Fruit fly (Drosophila melanogaster): Measurements from ENCODE around the gene spz3.

spz3 gene

DNA sequence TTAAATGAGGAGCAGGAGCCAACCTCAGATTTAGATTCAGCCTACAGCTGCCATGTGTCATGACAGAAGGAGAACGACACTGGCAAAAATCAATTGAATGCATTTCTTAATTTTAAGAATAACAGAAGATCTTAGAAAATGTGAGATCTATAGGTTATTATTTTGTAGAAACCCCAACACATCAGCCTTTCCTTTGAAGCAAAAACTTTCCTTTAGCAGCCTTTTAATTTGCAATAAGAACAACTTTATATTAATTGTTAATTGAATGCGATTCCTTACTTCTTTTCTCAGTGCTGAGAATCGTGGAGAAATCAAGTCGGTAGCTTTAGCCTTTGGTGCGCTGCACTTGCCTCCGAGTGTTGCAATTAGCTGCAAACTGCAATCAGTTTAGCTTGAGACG lies 41.2 kb upstream of the spz3 start:
- no peak for TF ChIP-seq toe (GFP tag; optimal IDR thresholded peaks at IDR 0.05)
- TF ChIP-seq Hr96 (GFP tag; optimal IDR thresholded peaks at IDR 0.05), result no peak
- no peak for TF ChIP-seq ovo (GFP tag; optimal IDR thresholded peaks at IDR 0.05)
- TF ChIP-seq CG5204 (GFP tag; optimal IDR thresholded peaks at IDR 0.05), result no peak
- TF ChIP-seq Mnt (GFP tag; optimal IDR thresholded peaks at IDR 0.05), result no peak
- TF ChIP-seq kay (GFP tag; ENCODE audit: borderline replicate concordance), result no peak

DNA sequence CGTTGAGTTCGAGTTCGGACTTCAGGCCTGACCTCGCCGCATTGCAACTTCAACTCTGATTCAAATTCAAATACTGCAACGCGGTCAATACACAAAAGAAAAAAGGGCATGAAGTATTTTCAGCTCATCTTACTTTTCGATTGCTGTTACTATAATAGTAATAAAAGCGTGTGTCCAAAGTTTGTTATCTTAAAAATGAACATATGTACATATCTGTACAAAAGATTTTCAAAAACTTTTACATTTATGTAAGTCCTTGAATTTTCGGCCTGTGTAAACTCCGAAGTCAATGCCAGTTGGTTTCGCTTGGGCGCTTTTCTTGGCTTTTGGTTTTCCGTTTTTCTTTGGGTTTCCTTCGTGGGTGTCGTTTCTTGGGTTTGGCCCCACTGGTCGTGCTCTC lies 39.4 kb upstream of the spz3 start:
- TF ChIP-seq CG12768 (GFP tag; optimal IDR thresholded peaks at IDR 0.05) (no peak), CG7101 (tag; optimal IDR thresholded peaks at IDR 0.05) (no peak), Crg-1 (GFP tag; optimal IDR thresholded peaks at IDR 0.05) (no peak), CG1620 (GFP tag; optimal IDR thresholded peaks at IDR 0.05) (no peak), CG7045 (GFP tag; optimal IDR thresholded peaks at IDR 0.05) (no peak), CG5204 (GFP tag; optimal IDR thresholded peaks at IDR 0.05) (no peak), bab1 (GFP tag; optimal IDR thresholded peaks at IDR 0.05) (no peak), CG14711 (tag; optimal IDR thresholded peaks at IDR 0.05) (no peak), pad (GFP tag; optimal IDR thresholded peaks at IDR 0.05) (no peak), toe (GFP tag; optimal IDR thresholded peaks at IDR 0.05) (no peak), Clk (GFP tag; optimal IDR thresholded peaks at IDR 0.05) (no peak), CG11617 (GFP tag; optimal IDR thresholded peaks at IDR 0.05) (no peak), Mnt (GFP tag; optimal IDR thresholded peaks at IDR 0.05) (no peak), kay (GFP tag; ENCODE audit: borderline replicate concordance) (no peak), ovo (GFP tag; optimal IDR thresholded peaks at IDR 0.05) (no peak), Hr96 (GFP tag; optimal IDR thresholded peaks at IDR 0.05) (no peak), CG33017 (tag; optimal IDR thresholded peaks at IDR 0.05) (no peak), tj (GFP tag; optimal IDR thresholded peaks at IDR 0.05) (no peak), cnc (optimal IDR thresholded peaks at IDR 0.05) (no peak), cic (GFP tag; optimal IDR thresholded peaks at IDR 0.05) (no peak)

DNA sequence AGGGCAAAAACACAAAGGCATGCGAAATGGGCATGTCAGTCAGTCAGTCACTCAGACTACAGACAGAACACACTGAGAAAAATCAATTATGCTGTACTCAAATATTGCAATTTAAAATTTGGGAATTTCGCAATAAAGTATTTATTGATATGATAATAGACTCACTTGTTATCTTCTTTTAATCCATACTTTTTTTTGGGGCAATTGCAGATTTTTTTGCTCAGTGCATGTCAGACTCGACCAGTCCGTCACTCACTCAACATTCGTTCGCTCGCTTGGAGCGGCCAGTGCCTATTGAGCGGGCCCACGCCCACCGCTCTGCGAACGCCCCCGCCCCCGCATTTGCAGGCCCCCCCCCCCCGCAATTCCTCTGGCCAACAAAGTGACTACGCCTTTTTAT lies 37.0 kb upstream of the spz3 start:
- TF ChIP-seq CG7045 (GFP tag; optimal IDR thresholded peaks at IDR 0.05) (no peak), Crg-1 (GFP tag; optimal IDR thresholded peaks at IDR 0.05) (no peak), kay (GFP tag; ENCODE audit: borderline replicate concordance) (no peak), CG1620 (GFP tag; optimal IDR thresholded peaks at IDR 0.05) (no peak), CG7101 (tag; optimal IDR thresholded peaks at IDR 0.05) (peak; percentile 41)

DNA sequence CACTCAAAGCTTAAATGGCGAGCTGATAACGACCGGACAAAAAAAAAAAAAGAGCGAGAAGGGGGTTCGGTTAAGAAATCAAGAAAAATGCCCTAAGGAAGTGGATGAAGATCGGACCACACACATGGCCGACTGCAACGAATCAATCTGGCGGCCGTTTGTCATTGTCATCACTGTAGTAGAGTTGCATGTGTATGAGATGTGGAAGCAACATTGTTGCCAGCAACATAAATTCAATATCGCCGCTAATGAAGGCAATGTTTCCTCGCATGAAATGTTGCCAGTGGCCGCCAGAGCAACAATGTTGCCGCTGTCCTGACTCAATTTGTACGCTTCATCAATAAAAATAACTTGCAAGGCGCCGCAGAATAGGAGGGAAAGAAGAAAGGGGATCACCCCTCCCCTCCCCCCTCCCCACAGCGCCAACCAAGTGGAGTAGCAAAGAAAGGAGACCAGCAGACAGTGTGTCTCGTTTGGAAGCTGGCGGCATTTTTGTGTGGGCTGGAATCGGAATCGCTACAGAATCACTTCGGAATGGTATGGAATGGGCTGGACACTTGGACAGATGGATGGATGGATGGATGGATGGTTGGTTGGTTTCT lies 35.7 kb upstream of the spz3 start:
- no peak for TF ChIP-seq CG5204 (GFP tag; optimal IDR thresholded peaks at IDR 0.05)

DNA sequence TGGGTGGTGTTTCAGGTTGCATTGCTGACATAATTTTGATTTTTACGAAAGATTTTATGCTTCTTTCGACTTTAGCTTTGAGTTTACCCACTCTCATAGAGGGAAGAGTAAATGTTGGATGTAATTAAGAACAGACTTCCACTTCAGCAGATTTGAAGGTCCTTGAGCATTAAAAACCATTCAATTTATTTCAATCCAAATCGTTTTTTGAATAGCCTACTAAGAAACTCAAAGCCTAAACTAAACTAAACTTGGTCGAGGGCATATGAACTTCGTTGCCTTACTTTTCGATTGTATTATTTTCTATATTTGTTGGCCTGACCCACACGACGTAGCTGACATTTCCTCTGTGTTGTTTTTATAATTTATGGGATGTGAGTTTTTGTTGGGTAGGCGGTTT lies 33.5 kb upstream of the spz3 start:
- TF ChIP-seq toe (GFP tag; optimal IDR thresholded peaks at IDR 0.05) (no peak), CG5204 (GFP tag; optimal IDR thresholded peaks at IDR 0.05) (no peak), Clk (GFP tag; optimal IDR thresholded peaks at IDR 0.05) (no peak), tj (GFP tag; optimal IDR thresholded peaks at IDR 0.05) (no peak), pad (GFP tag; optimal IDR thresholded peaks at IDR 0.05) (no peak)

DNA sequence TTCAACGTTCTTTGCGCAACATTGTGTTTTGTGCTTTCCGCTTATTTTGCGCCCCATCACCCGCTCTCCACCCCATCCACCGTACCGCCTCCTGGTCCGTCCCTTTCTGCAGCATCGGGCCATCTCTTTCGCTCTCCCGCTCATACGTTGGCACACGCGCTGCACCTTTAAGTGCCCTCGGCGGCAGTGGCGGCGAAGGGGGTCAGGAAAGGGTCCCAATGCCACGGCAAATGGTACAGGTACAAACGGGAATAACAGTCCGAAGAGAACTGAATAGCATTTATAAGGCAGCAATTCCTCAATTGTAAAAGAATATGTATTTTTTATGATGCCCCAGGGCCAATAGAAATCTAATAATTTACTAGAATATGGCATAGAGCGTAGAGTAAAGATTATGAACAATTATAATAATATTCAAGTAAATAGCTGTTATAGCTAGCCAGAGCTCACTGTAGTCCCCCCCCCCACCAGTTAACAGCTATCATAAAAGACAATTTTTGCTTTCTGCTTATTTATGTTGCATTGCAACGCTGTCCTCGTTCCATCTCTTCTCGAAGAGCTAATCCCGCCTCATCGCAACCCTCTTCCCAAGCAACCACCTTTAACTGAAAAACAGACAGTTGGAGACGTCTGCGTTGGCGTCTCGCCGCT lies 32.0 kb upstream of the spz3 start:
- TF ChIP-seq toe (GFP tag; optimal IDR thresholded peaks at IDR 0.05), result no peak

DNA sequence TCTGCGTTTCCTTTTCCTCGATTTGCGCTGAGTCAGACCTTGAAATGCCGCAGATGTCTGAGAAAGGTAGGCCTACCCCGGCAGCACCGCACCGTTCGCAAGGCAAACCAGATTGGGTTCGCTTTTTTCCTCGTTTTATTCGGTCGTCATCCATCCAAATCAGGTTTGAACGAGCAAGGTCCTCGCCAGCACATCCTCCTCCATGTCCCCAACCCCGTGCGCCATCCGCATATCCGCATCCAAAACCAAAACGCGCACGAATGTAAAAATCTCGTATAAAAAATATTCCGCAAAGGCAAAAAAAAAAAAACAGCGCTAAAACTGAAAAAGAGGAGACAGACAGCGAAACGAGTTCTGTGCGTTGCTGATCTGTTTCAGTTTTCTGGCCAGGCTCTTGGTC lies 30.5 kb upstream of the spz3 start:
- TF ChIP-seq CG12768 (GFP tag; optimal IDR thresholded peaks at IDR 0.05) (no peak), CG33017 (tag; optimal IDR thresholded peaks at IDR 0.05) (no peak), CG5204 (GFP tag; optimal IDR thresholded peaks at IDR 0.05) (no peak), toe (GFP tag; optimal IDR thresholded peaks at IDR 0.05) (no peak), CG14711 (tag; optimal IDR thresholded peaks at IDR 0.05) (no peak), CG7045 (GFP tag; optimal IDR thresholded peaks at IDR 0.05) (no peak), ovo (GFP tag; optimal IDR thresholded peaks at IDR 0.05) (no peak), Hr96 (GFP tag; optimal IDR thresholded peaks at IDR 0.05) (no peak), pad (GFP tag; optimal IDR thresholded peaks at IDR 0.05) (no peak), kay (GFP tag; ENCODE audit: borderline replicate concordance) (no peak), CG11617 (GFP tag; optimal IDR thresholded peaks at IDR 0.05) (no peak), CG7101 (tag; optimal IDR thresholded peaks at IDR 0.05) (no peak), Clk (GFP tag; optimal IDR thresholded peaks at IDR 0.05) (no peak), cic (GFP tag; optimal IDR thresholded peaks at IDR 0.05) (no peak), tj (GFP tag; optimal IDR thresholded peaks at IDR 0.05) (no peak)

DNA sequence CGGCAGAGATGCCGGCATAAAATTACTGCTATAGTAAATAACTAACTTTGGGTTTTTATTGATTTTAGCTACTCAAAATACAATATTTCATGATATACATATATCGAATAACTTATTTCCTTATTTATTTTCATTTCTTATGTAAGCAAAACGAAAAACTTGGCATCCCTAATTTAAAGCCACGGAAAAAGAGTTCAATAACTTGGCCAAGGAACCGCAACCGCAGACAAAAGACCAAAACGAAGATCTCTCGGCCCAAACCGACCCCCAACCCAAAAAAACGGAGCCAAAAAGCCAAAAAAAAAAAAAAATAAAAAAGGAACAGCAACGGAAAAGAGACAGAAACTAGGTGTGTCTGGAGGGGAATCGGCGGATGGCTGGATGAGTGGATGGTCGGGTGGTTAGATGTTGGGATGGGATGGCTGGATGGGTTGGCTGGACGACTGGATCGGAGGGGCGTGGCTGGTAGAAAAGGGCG lies 30.0 kb upstream of the spz3 start:
- TF ChIP-seq cic (GFP tag; optimal IDR thresholded peaks at IDR 0.05) (no peak), kay (GFP tag; ENCODE audit: borderline replicate concordance) (no peak), cnc (optimal IDR thresholded peaks at IDR 0.05) (no peak), CG11617 (GFP tag; optimal IDR thresholded peaks at IDR 0.05) (no peak), CG12768 (GFP tag; optimal IDR thresholded peaks at IDR 0.05) (no peak), ovo (GFP tag; optimal IDR thresholded peaks at IDR 0.05) (no peak), Crg-1 (GFP tag; optimal IDR thresholded peaks at IDR 0.05) (no peak), CG14711 (tag; optimal IDR thresholded peaks at IDR 0.05) (no peak), bab1 (GFP tag; optimal IDR thresholded peaks at IDR 0.05) (no peak), Clk (GFP tag; optimal IDR thresholded peaks at IDR 0.05) (no peak), CG7045 (GFP tag; optimal IDR thresholded peaks at IDR 0.05) (no peak), CG33017 (tag; optimal IDR thresholded peaks at IDR 0.05) (no peak), CG1620 (GFP tag; optimal IDR thresholded peaks at IDR 0.05) (no peak), toe (GFP tag; optimal IDR thresholded peaks at IDR 0.05) (no peak), Mnt (GFP tag; optimal IDR thresholded peaks at IDR 0.05) (no peak), CG7101 (tag; optimal IDR thresholded peaks at IDR 0.05) (no peak), pad (GFP tag; optimal IDR thresholded peaks at IDR 0.05) (no peak), CG5204 (GFP tag; optimal IDR thresholded peaks at IDR 0.05) (no peak), tj (GFP tag; optimal IDR thresholded peaks at IDR 0.05) (no peak), Hr96 (GFP tag; optimal IDR thresholded peaks at IDR 0.05) (no peak)

Data from whole organism, adult.